Worm (Caenorhabditis elegans): ENCODE measurements around the gene oxy-4.
A peak's percentile ranks its signal among the peaks of the same experiment; 100 is the strongest.

Gene oxy-4

ce11 chrIII:5196298-5197045 lies 37.9 kb upstream of the oxy-4 start (continued):
- TF ChIP-seq F23B12.7 (tag; optimal IDR thresholded peaks at IDR 0.05; ENCODE audit: insufficient read depth), result peak; percentile 18
- no peak for TF ChIP-seq K12H6.12 (tag; optimal IDR thresholded peaks at IDR 0.05)
- peak; percentile 42 for TF ChIP-seq nhr-80 (tag; optimal IDR thresholded peaks at IDR 0.05)
- TF ChIP-seq ceh-100 (GFP tag; IDR thresholded peaks at IDR 0.05), result no peak
- no peak for TF ChIP-seq ztf-18 (tag; optimal IDR thresholded peaks at IDR 0.05)
- no peak for TF ChIP-seq ztf-6 (GFP tag; IDR thresholded peaks at IDR 0.05)
- TF ChIP-seq rpc-1 (optimal IDR thresholded peaks at IDR 0.05), result no peak
- TF ChIP-seq rpc-1 (tag; optimal IDR thresholded peaks at IDR 0.05), result no peak
- no peak for TF ChIP-seq egrh-3 (GFP tag; IDR thresholded peaks at IDR 0.05)
- no peak for TF ChIP-seq ets-4 (GFP tag; optimal IDR thresholded peaks at IDR 0.05)
- no peak for TF ChIP-seq snpc-3.4 (tag; optimal IDR thresholded peaks at IDR 0.05)
- no peak for TF ChIP-seq F55B11.4 (tag; optimal IDR thresholded peaks at IDR 0.05; ENCODE audit: borderline replicate concordance, insufficient read depth)
- no peak for TF ChIP-seq fkh-3 (tag; optimal IDR thresholded peaks at IDR 0.05)
- no peak for TF ChIP-seq die-1 (tag; optimal IDR thresholded peaks at IDR 0.05)
- peak; percentile 58 for TF ChIP-seq athp-1 (tag; optimal IDR thresholded peaks at IDR 0.05)
- TF ChIP-seq lin-26 (GFP tag; IDR thresholded peaks at IDR 0.05), result peak; percentile 62; the same call in 1 of the 2 replicates
- peak; percentile 27; the same call in 1 of the 2 replicates for TF ChIP-seq dox-1 (GFP tag; IDR thresholded peaks at IDR 0.05)
- TF ChIP-seq pbrm-1 (GFP tag; IDR thresholded peaks at IDR 0.05), result no peak; the same call in 1 of the 2 replicates
- TF ChIP-seq pha-4 (tag; optimal IDR thresholded peaks at IDR 0.05), result no peak
- TF ChIP-seq atf-7 (tag; optimal IDR thresholded peaks at IDR 0.05), result peak; percentile 73
- 0 out of 2 replicates have a peak, but pooled peaks have one; percentile 20 for TF ChIP-seq Y95B8A.8 (GFP tag; IDR thresholded peaks at IDR 0.05)
- no peak for TF ChIP-seq K11D2.4 (GFP tag; IDR thresholded peaks at IDR 0.05)
- no peak for TF ChIP-seq ztf-26 (tag; optimal IDR thresholded peaks at IDR 0.05)
- no peak for TF ChIP-seq sptf-2 (GFP tag; optimal IDR thresholded peaks at IDR 0.05)
- peak; percentile 87 for TF ChIP-seq nhr-90 (tag; optimal IDR thresholded peaks at IDR 0.05)
- TF ChIP-seq mxl-1 (tag; optimal IDR thresholded peaks at IDR 0.05), result no peak
- no peak for TF ChIP-seq ccch-3 (GFP tag; optimal IDR thresholded peaks at IDR 0.05)
- peak; percentile 50 for TF ChIP-seq lin-40 (tag; optimal IDR thresholded peaks at IDR 0.05)
- no peak; the same call in 1 of the 2 replicates for TF ChIP-seq C06A6.2 (GFP tag; conservative IDR thresholded peaks at IDR 0.05)
- TF ChIP-seq him-1 (tag; optimal IDR thresholded peaks at IDR 0.05), result peak; percentile 99
- peak; percentile 83 for TF ChIP-seq nfyb-1 (GFP tag; IDR thresholded peaks at IDR 0.05)
- TF ChIP-seq nhr-179 (tag; optimal IDR thresholded peaks at IDR 0.05), result no peak
- no peak for TF ChIP-seq egl-18 (GFP tag; IDR thresholded peaks at IDR 0.05)
- peak; percentile 77 for TF ChIP-seq Y53G8AR.9 (GFP tag; conservative IDR thresholded peaks at IDR 0.05)
- TF ChIP-seq lin-35 (GFP tag; optimal IDR thresholded peaks at IDR 0.05), result no peak
- no peak for TF ChIP-seq snpc-4 (GFP tag; optimal IDR thresholded peaks at IDR 0.05)
- no peak for TF ChIP-seq snpc-4 (tag; optimal IDR thresholded peaks at IDR 0.05)
- TF ChIP-seq akir-1 (GFP tag; optimal IDR thresholded peaks at IDR 0.05), result no peak
- peak; percentile 45 for TF ChIP-seq ZK185.1 (tag; optimal IDR thresholded peaks at IDR 0.05; ENCODE audit: poor library complexity, severe bottlenecking)
- TF ChIP-seq gei-17 (GFP tag; optimal IDR thresholded peaks at IDR 0.05), result peak; percentile 11
- peak; percentile 8 for TF ChIP-seq tbp1 (GFP tag; optimal IDR thresholded peaks at IDR 0.05)
- no peak for TF ChIP-seq F57A8.1 (GFP tag; optimal IDR thresholded peaks at IDR 0.05)
- peak; percentile 68 for TF ChIP-seq B0336.3 (GFP tag; IDR thresholded peaks at IDR 0.05)
- no peak; the same call in 1 of the 2 replicates for TF ChIP-seq egl-44 (GFP tag; IDR thresholded peaks at IDR 0.05)
- TF ChIP-seq attf-5 (GFP tag; optimal IDR thresholded peaks at IDR 0.05), result peak; percentile 40
- no peak for TF ChIP-seq madf-6 (GFP tag; IDR thresholded peaks at IDR 0.05)
- peak; percentile 69 for TF ChIP-seq tlf-1 (GFP tag; optimal IDR thresholded peaks at IDR 0.05)
- TF ChIP-seq lir-1 (GFP tag; conservative IDR thresholded peaks at IDR 0.05), result no peak

Data from whole organism, young adult.